Fruit fly (Drosophila melanogaster) whole organism, wandering third instar larva: ENCODE data around the gene ND-20L.

Source experiments
- Dfd ChIP-seq: fragments of >200 bp; optimal IDR thresholded peaks from 2 replicates; lab custom pipeline; 2017; ENCODE audit warnings: missing biosample characterization, missing genetic modification characterization
- HLH106 ChIP-seq: fragments of 200-800 bp; optimal IDR thresholded peaks from 3 replicates; lab custom pipeline; 2019; ENCODE audit warnings: missing biosample characterization, mild to moderate bottlenecking, missing genetic modification characterization, moderate library complexity
- Hr83 ChIP-seq: fragments of 200-300 bp; sonication (Bioruptor generic); optimal IDR thresholded peaks from 2 replicates; lab custom pipeline; 2016; ENCODE audit warnings: missing biosample characterization, mild to moderate bottlenecking, missing genetic modification characterization, moderate library complexity; ENCODE audit not compliant: poor library complexity, severe bottlenecking
- Jra ChIP-seq: sonication (Bioruptor generic); optimal IDR thresholded peaks from 2 replicates; lab custom pipeline; 2016; ENCODE audit warnings: missing biosample characterization, missing genetic modification characterization
- OdsH ChIP-seq: fragments of 200-800 bp; sonication (Bioruptor generic); optimal IDR thresholded peaks from 2 replicates; lab custom pipeline; 2016; ENCODE audit warnings: missing biosample characterization, mild to moderate bottlenecking, missing genetic modification characterization
- Rel ChIP-seq, 2 experiments: fragments of 200-800 bp; sonication (Bioruptor generic) in 1 of 2; optimal IDR thresholded peaks; 2 replicates in 1 of 2; 3 replicates in 1 of 2; lab custom pipeline; 2016 to 2019; ENCODE audit warnings: mild to moderate bottlenecking in 2 of 2, missing biosample characterization in 2 of 2, missing genetic modification characterization in 2 of 2, moderate library complexity in 1 of 2
- brk ChIP-seq: fragments of 200-800 bp; sonication (Bioruptor generic); optimal IDR thresholded peaks from 2 replicates; lab custom pipeline; 2016; ENCODE audit warnings: missing biosample characterization, mild to moderate bottlenecking, missing genetic modification characterization
- fru ChIP-seq: fragments of 200-800 bp; sonication (Bioruptor generic); optimal IDR thresholded peaks from 3 replicates; lab custom pipeline; 2016; ENCODE audit warnings: missing biosample characterization, mild to moderate bottlenecking, missing genetic modification characterization
- lola ChIP-seq: fragments of >200 bp; optimal IDR thresholded peaks from 2 replicates; lab custom pipeline; 2017; ENCODE audit warnings: missing biosample characterization, missing genetic modification characterization
- pan ChIP-seq: fragments of >200 bp; optimal IDR thresholded peaks from 2 replicates; lab custom pipeline; 2017
- psq ChIP-seq: fragments of 200-800 bp; sonication (Bioruptor generic); optimal IDR thresholded peaks from 3 replicates; lab custom pipeline; 2017; ENCODE audit warnings: missing biosample characterization, mild to moderate bottlenecking, missing genetic modification characterization, moderate library complexity
- sage ChIP-seq: fragments of 200-800 bp; sonication (Bioruptor generic); optimal IDR thresholded peaks from 2 replicates; lab custom pipeline; 2016; ENCODE audit warnings: missing biosample characterization, mild to moderate bottlenecking, missing genetic modification characterization
- usp ChIP-seq: fragments of >200 bp; optimal IDR thresholded peaks from 2 replicates; lab custom pipeline; 2017; ENCODE audit warnings: missing biosample characterization, missing genetic modification characterization
- woc ChIP-seq: sonication (Bioruptor generic); optimal IDR thresholded peaks from 2 replicates; lab custom pipeline; 2016; ENCODE audit warnings: missing biosample characterization, mild to moderate bottlenecking, missing genetic modification characterization

DNA sequence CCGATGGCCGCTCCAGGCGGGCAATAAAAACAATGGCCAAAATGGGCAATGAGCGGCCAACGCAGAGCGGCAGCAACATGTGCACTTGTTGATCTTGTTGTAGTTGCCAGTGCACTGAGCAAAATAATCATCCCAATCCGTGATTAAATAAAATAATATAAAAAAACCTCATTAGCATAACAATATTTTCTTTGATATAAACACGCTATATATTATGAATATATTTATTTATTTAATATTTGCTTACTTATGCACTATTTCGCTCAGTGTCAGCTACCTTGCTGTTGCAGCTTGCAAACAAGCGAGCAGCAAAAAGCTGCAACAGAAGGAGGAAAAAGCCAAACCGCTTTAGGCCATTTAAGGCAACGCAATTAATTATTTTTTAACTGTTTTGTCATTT, 3.8 kb downstream of the ND-20L start:
- TF ChIP-seq lola = no peak
- peak; percentile 51 for TF ChIP-seq fru (GFP tag; lab: Kevin White, UChicago)
- TF ChIP-seq Hr83 = no peak
- peak; percentile 37 for TF ChIP-seq sage (GFP tag; lab: Kevin White, UChicago)
- no peak for TF ChIP-seq woc (GFP tag; lab: Kevin White, UChicago)
- peak; percentile 60 for TF ChIP-seq psq
- no peak for TF ChIP-seq Rel (GFP tag; optimal IDR thresholded peaks at IDR 0.05; lab: Kevin White, UChicago)
- peak; percentile 38 for TF ChIP-seq Rel (tag; optimal IDR thresholded peaks at IDR 0.05; lab: Kevin White, UChicago)
- TF ChIP-seq brk (GFP tag; lab: Kevin White, UChicago) = peak; percentile 55
- no peak for TF ChIP-seq usp
- TF ChIP-seq HLH106 (tag; lab: Kevin White, UChicago) = peak; percentile 82
- no peak for TF ChIP-seq pan (lab: Kevin White, UChicago)
- no peak for TF ChIP-seq Jra
- TF ChIP-seq Dfd = no peak
- peak; percentile 44 for TF ChIP-seq OdsH (GFP tag; lab: Kevin White, UChicago)
